1 fruit fly cellular context compared by ENCODE assay signal in the genomic region with DNA sequence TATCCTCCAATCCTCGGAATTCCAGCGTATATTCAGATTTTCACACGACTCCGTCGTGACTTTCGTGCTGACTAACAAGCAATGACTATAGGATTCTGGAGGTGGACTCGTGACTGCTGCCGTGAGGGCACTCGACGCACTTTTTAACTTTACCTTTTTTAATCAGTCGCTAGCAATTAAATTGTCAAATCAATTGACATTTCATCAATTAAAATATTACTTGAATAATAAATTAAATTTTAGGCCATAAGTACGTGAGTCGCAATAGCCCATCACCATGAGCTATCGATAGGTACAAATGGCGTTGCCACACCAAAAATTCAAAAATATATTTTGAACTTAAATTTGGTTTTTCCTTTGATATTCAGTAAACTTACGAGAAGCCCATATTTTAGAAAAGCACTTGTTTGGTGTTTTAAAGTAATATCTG.
A peak's percentile ranks its signal among the peaks of the same experiment; 100 is the strongest.
TF ChIP-seq lines count a peak whose summit lies in the region.

A gene (minus strand): TSS at position 87 of the 430 bp plus-strand sequence.

TF ChIP-seq in whole organism, embryonic, 481 proteins besides CTCF, POLR2A, EP300 and RAD21 (continued from another document and continues in another):
- TF ChIP-seq dati (GFP tag; IDR thresholded peaks at IDR 0.05; lab: Robert Waterston, UW) (peak; percentile 41; the same call in 1 of the 2 replicates), Hr51 (GFP tag; optimal IDR thresholded peaks at IDR 0.05; lab: Kevin White, UChicago) (peak; percentile 86 to 90), CG11247 (GFP tag; IDR thresholded peaks at IDR 0.05; lab: Robert Waterston, UW) (peak; percentile 87), CG16779 (GFP tag; IDR thresholded peaks at IDR 0.05; lab: Robert Waterston, UW) (peak; percentile 64), CG4424 (GFP tag; optimal IDR thresholded peaks at IDR 0.05; lab: Kevin White, UChicago) (peak; percentile 84), cwo (GFP tag; optimal IDR thresholded peaks at IDR 0.05; lab: Kevin White, UChicago) (peak; percentile 61), crp (GFP tag; optimal IDR thresholded peaks at IDR 0.05; lab: Kevin White, UChicago) (peak in 1 of 2 experiments; percentile 52), wek (GFP tag; optimal IDR thresholded peaks at IDR 0.05; lab: Kevin White, UChicago) (no peak), Spps (tag; optimal IDR thresholded peaks at IDR 0.05; lab: Kevin White, UChicago) (peak; percentile 72), h (optimal IDR thresholded peaks at IDR 0.05; lab: Kevin White, UChicago) (no peak), dan (GFP tag; IDR thresholded peaks at IDR 0.05; lab: Robert Waterston, UW) (peak; percentile 74), B-H2 (GFP tag; optimal IDR thresholded peaks at IDR 0.05; lab: Kevin White, UChicago) (peak; percentile 94), CG43689 (GFP tag; IDR thresholded peaks at IDR 0.05; lab: Robert Waterston, UW) (peak; percentile 90), CG16813 (GFP tag; IDR thresholded peaks at IDR 0.05; lab: Robert Waterston, UW; ENCODE audit: partially characterized antibody) (peak; percentile 99), CG15514 (GFP tag; optimal IDR thresholded peaks at IDR 0.05; lab: Kevin White, UChicago) (peak; percentile 78), Atf3 (GFP tag; optimal IDR thresholded peaks at IDR 0.05; lab: Kevin White, UChicago) (peak; percentile 92), CG17612 (GFP tag; IDR thresholded peaks at IDR 0.05; lab: Robert Waterston, UW) (peak; percentile 83), Sry-δ (GFP tag; optimal IDR thresholded peaks at IDR 0.05; lab: Kevin White, UChicago) (peak; percentile 95), CG33213 (GFP tag; optimal IDR thresholded peaks at IDR 0.05; lab: Kevin White, UChicago) (peak; percentile 87), da (GFP tag; optimal IDR thresholded peaks at IDR 0.05; lab: Kevin White, UChicago) (peak; percentile 58), Ets97D (GFP tag; optimal IDR thresholded peaks at IDR 0.05; lab: Kevin White, UChicago) (peak; percentile 77), unc-4 (GFP tag; IDR thresholded peaks at IDR 0.05; lab: Robert Waterston, UW; ENCODE audit: partially characterized antibody) (peak; percentile 99), pfk (GFP tag; optimal IDR thresholded peaks at IDR 0.05; lab: Kevin White, UChicago) (no peak), CG12104 (GFP tag; optimal IDR thresholded peaks at IDR 0.05; lab: Kevin White, UChicago) (peak; percentile 73), ind (GFP tag; optimal IDR thresholded peaks at IDR 0.05; lab: Kevin White, UChicago) (peak; percentile 90), ftz-f1 (GFP tag; optimal IDR thresholded peaks at IDR 0.05; lab: Kevin White, UChicago) (peak; percentile 59), CG10979 (tag; optimal IDR thresholded peaks at IDR 0.05; lab: Kevin White, UChicago) (peak; percentile 88), CG14441 (GFP tag; IDR thresholded peaks at IDR 0.05; lab: Robert Waterston, UW) (peak; percentile 88), CG6654 (GFP tag; optimal IDR thresholded peaks at IDR 0.05; lab: Kevin White, UChicago) (peak; percentile 37), lmd (GFP tag; IDR thresholded peaks at IDR 0.05; lab: Robert Waterston, UW) (peak; percentile 91), her (GFP tag; optimal IDR thresholded peaks at IDR 0.05; lab: Kevin White, UChicago) (peak; percentile 61), Hey (tag; optimal IDR thresholded peaks at IDR 0.05; lab: Kevin White, UChicago) (peak; percentile 65), D19A (tag; optimal IDR thresholded peaks at IDR 0.05; lab: Kevin White, UChicago) (peak; percentile 59), HHEX (GFP tag; optimal IDR thresholded peaks at IDR 0.05; lab: Kevin White, UChicago) (peak; percentile 67), CG9727 (GFP tag; optimal IDR thresholded peaks at IDR 0.05; lab: Kevin White, UChicago) (peak; percentile 81), scrt (GFP tag; optimal IDR thresholded peaks at IDR 0.05; lab: Kevin White, UChicago) (peak; percentile 57), tio (GFP tag; optimal IDR thresholded peaks at IDR 0.05; lab: Kevin White, UChicago) (peak; percentile 95), eve (GFP tag; optimal IDR thresholded peaks at IDR 0.05; lab: Kevin White, UChicago) (no peak), lbe (GFP tag; optimal IDR thresholded peaks at IDR 0.05; lab: Kevin White, UChicago) (peak; percentile 97), CG10267 (tag; optimal IDR thresholded peaks at IDR 0.05; lab: Kevin White, UChicago) (peak; percentile 86), Dp (GFP tag; optimal IDR thresholded peaks at IDR 0.05; lab: Kevin White, UChicago) (peak; percentile 83), CG4617 (GFP tag; optimal IDR thresholded peaks at IDR 0.05; lab: Kevin White, UChicago; ENCODE audit: borderline replicate concordance) (peak; percentile 97), bab2 (GFP tag; optimal IDR thresholded peaks at IDR 0.05; lab: Kevin White, UChicago) (peak; percentile 96), CG7271 (tag; optimal IDR thresholded peaks at IDR 0.05; lab: Kevin White, UChicago) (peak; percentile 63), pb (GFP tag; optimal IDR thresholded peaks at IDR 0.05; lab: Kevin White, UChicago) (peak; percentile 67), CG12155 (GFP tag; optimal IDR thresholded peaks at IDR 0.05; lab: Kevin White, UChicago) (peak; percentile 97), shn (GFP tag; optimal IDR thresholded peaks at IDR 0.05; lab: Kevin White, UChicago) (peak; percentile 91), wdn (GFP tag; IDR thresholded peaks at IDR 0.05; lab: Robert Waterston, UW) (peak; percentile 84), CG2129 (GFP tag; IDR thresholded peaks at IDR 0.05; lab: Robert Waterston, UW; ENCODE audit: partially characterized antibody) (peak; percentile 99), ssp (GFP tag; IDR thresholded peaks at IDR 0.05; lab: Robert Waterston, UW) (peak; percentile 83), Drgx (GFP tag; IDR thresholded peaks at IDR 0.05; lab: Robert Waterston, UW) (peak; percentile 74), CG7928 (GFP tag; optimal IDR thresholded peaks at IDR 0.05; lab: Kevin White, UChicago) (peak; percentile 44), Taf1 (GFP tag; IDR thresholded peaks at IDR 0.05; lab: Robert Waterston, UW) (peak; percentile 88), Meics (GFP tag; optimal IDR thresholded peaks at IDR 0.05; lab: Kevin White, UChicago) (peak; percentile 80), CG33557 (GFP tag; optimal IDR thresholded peaks at IDR 0.05; lab: Kevin White, UChicago) (peak; percentile 91), wor (GFP tag; IDR thresholded peaks at IDR 0.05; lab: Robert Waterston, UW) (peak; percentile 80), CG17568 (GFP tag; optimal IDR thresholded peaks at IDR 0.05; lab: Kevin White, UChicago) (peak; percentile 91), Nf-YC (tag; optimal IDR thresholded peaks at IDR 0.05; lab: Kevin White, UChicago) (peak; percentile 74), B-H1 (GFP tag; IDR thresholded peaks at IDR 0.05; lab: Robert Waterston, UW) (peak; percentile 80), CG1529 (GFP tag; optimal IDR thresholded peaks at IDR 0.05; lab: Kevin White, UChicago) (peak; percentile 90), Dad (GFP tag; optimal IDR thresholded peaks at IDR 0.05; lab: Kevin White, UChicago) (peak; percentile 76), pho (GFP tag; optimal IDR thresholded peaks at IDR 0.05; lab: Kevin White, UChicago) (peak; percentile 93), p53 (GFP tag; optimal IDR thresholded peaks at IDR 0.05; lab: Kevin White, UChicago) (peak; percentile 40), org-1 (GFP tag; optimal IDR thresholded peaks at IDR 0.05; lab: Kevin White, UChicago) (peak; percentile 87), CG18764 (GFP tag; optimal IDR thresholded peaks at IDR 0.05; lab: Kevin White, UChicago) (peak; percentile 78), Doc3 (GFP tag; IDR thresholded peaks at IDR 0.05; lab: Robert Waterston, UW; ENCODE audit: partially characterized antibody) (peak; percentile 100), CG10654 (GFP tag; optimal IDR thresholded peaks at IDR 0.05; lab: Kevin White, UChicago) (peak; percentile 91), Dref (GFP tag; IDR thresholded peaks at IDR 0.05; lab: Robert Waterston, UW) (peak; percentile 68), Scr (GFP tag; IDR thresholded peaks at IDR 0.05; lab: Robert Waterston, UW; ENCODE audit: partially characterized antibody) (peak; percentile 99), CG32772 (GFP tag; IDR thresholded peaks at IDR 0.05; lab: Robert Waterston, UW) (peak; percentile 88), Ssrp (tag; optimal IDR thresholded peaks at IDR 0.05; lab: Kevin White, UChicago) (peak; percentile 77), tll (GFP tag; optimal IDR thresholded peaks at IDR 0.05; lab: Kevin White, UChicago) (peak in 1 of 2 experiments; percentile 65), CG4360 (GFP tag; IDR thresholded peaks at IDR 0.05; lab: Robert Waterston, UW) (no peak; the same call in 1 of the 2 replicates), trh (GFP tag; optimal IDR thresholded peaks at IDR 0.05; lab: Kevin White, UChicago) (peak; percentile 76), CG2712 (tag; optimal IDR thresholded peaks at IDR 0.05; lab: Kevin White, UChicago) (peak; percentile 88), grau (tag; optimal IDR thresholded peaks at IDR 0.05; lab: Kevin White, UChicago) (peak; percentile 94), ash1 (GFP tag; optimal IDR thresholded peaks at IDR 0.05; lab: Kevin White, UChicago) (no peak), gcm2 (GFP tag; optimal IDR thresholded peaks at IDR 0.05; lab: Kevin White, UChicago) (peak; percentile 87), maf-S (GFP tag; optimal IDR thresholded peaks at IDR 0.05; lab: Kevin White, UChicago) (peak; percentile 92), CG16863 (GFP tag; optimal IDR thresholded peaks at IDR 0.05; lab: Kevin White, UChicago) (peak; percentile 84), Vsx1 (GFP tag; optimal IDR thresholded peaks at IDR 0.05; lab: Kevin White, UChicago) (peak; percentile 81), Pdp1 (GFP tag; optimal IDR thresholded peaks at IDR 0.05; lab: Kevin White, UChicago) (peak; percentile 81 to 96), NFAT (GFP tag; IDR thresholded peaks at IDR 0.05; lab: Robert Waterston, UW) (peak; percentile 92), fu2 (GFP tag; optimal IDR thresholded peaks at IDR 0.05; lab: Kevin White, UChicago) (peak; percentile 93), CG11723 (GFP tag; optimal IDR thresholded peaks at IDR 0.05; lab: Kevin White, UChicago) (peak; percentile 75), lilli (GFP tag; optimal IDR thresholded peaks at IDR 0.05; lab: Kevin White, UChicago) (peak; percentile 97), sim (GFP tag; IDR thresholded peaks at IDR 0.05; lab: Robert Waterston, UW) (peak; percentile 63; the same call in 1 of the 2 replicates), ase (GFP tag; IDR thresholded peaks at IDR 0.05; lab: Robert Waterston, UW) (peak; percentile 66; the same call in 2 of the 3 replicates), CG1233 (GFP tag; optimal IDR thresholded peaks at IDR 0.05; lab: Kevin White, UChicago) (peak; percentile 62), CG13894 (tag; optimal IDR thresholded peaks at IDR 0.05; lab: Kevin White, UChicago) (peak; percentile 85), CG17361 (GFP tag; IDR thresholded peaks at IDR 0.05; lab: Robert Waterston, UW) (peak; percentile 84), bcd (GFP tag; optimal IDR thresholded peaks at IDR 0.05; lab: Kevin White, UChicago) (peak; percentile 78), Ravus (GFP tag; IDR thresholded peaks at IDR 0.05; lab: Robert Waterston, UW) (peak; percentile 53), Mes4 (GFP tag; optimal IDR thresholded peaks at IDR 0.05; lab: Kevin White, UChicago) (peak; percentile 83), NfI (GFP tag; optimal IDR thresholded peaks at IDR 0.05; lab: Kevin White, UChicago) (peak; percentile 96), MTF-1 (GFP tag; optimal IDR thresholded peaks at IDR 0.05; lab: Kevin White, UChicago; ENCODE audit: borderline replicate concordance) (no peak), NC2β (GFP tag; optimal IDR thresholded peaks at IDR 0.05; lab: Kevin White, UChicago) (peak; percentile 96), E2f1 (GFP tag; IDR thresholded peaks at IDR 0.05; lab: Robert Waterston, UW) (peak; percentile 82), CG2116 (GFP tag; optimal IDR thresholded peaks at IDR 0.05; lab: Kevin White, UChicago) (peak; percentile 81), stc (GFP tag; IDR thresholded peaks at IDR 0.05; lab: Robert Waterston, UW) (peak; percentile 78), CG2202 (tag; optimal IDR thresholded peaks at IDR 0.05; lab: Kevin White, UChicago) (peak; percentile 91), CG6689 (GFP tag; IDR thresholded peaks at IDR 0.05; lab: Robert Waterston, UW) (peak; percentile 90), sens (GFP tag; lab: Kevin White, UChicago) (peak; percentile 97), ab (GFP tag; optimal IDR thresholded peaks at IDR 0.05; lab: Kevin White, UChicago) (peak; percentile 80), Oaz (GFP tag; IDR thresholded peaks at IDR 0.05; lab: Robert Waterston, UW) (peak; percentile 81), pros (GFP tag; optimal IDR thresholded peaks at IDR 0.05; lab: Kevin White, UChicago) (no peak), z (GFP tag; IDR thresholded peaks at IDR 0.05; lab: Robert Waterston, UW) (no peak), vfl (GFP tag; optimal IDR thresholded peaks at IDR 0.05; lab: Kevin White, UChicago) (peak; percentile 98), klu (GFP tag; IDR thresholded peaks at IDR 0.05; lab: Robert Waterston, UW) (peak; percentile 85), CG12744 (GFP tag; optimal IDR thresholded peaks at IDR 0.05; lab: Kevin White, UChicago) (peak; percentile 87), hb (GFP tag; IDR thresholded peaks at IDR 0.05; lab: Robert Waterston, UW; ENCODE audit: partially characterized antibody) (peak; percentile 99), D19B (GFP tag; optimal IDR thresholded peaks at IDR 0.05; lab: Kevin White, UChicago) (peak; percentile 44), CG5180 (GFP tag; optimal IDR thresholded peaks at IDR 0.05; lab: Kevin White, UChicago) (peak; percentile 43), CG7357 (GFP tag; IDR thresholded peaks at IDR 0.05; lab: Robert Waterston, UW) (peak; percentile 81), ttk (GFP tag; IDR thresholded peaks at IDR 0.05; lab: Robert Waterston, UW) (peak; percentile 86), bbx (GFP tag; IDR thresholded peaks at IDR 0.05; lab: Robert Waterston, UW; ENCODE audit: partially characterized antibody) (peak; percentile 97), zf30C (GFP tag; optimal IDR thresholded peaks at IDR 0.05; lab: Kevin White, UChicago) (no peak), Fer1 (GFP tag; optimal IDR thresholded peaks at IDR 0.05; lab: Kevin White, UChicago) (peak; percentile 79), CG14667 (GFP tag; IDR thresholded peaks at IDR 0.05; lab: Robert Waterston, UW) (peak; percentile 80), ATbp (GFP tag; optimal IDR thresholded peaks at IDR 0.05; lab: Kevin White, UChicago) (peak; percentile 88), CG10366 (GFP tag; IDR thresholded peaks at IDR 0.05; lab: Robert Waterston, UW) (peak; percentile 89), crol (GFP tag; IDR thresholded peaks at IDR 0.05; lab: Robert Waterston, UW) (peak; percentile 43), CG3995 (GFP tag; optimal IDR thresholded peaks at IDR 0.05; lab: Kevin White, UChicago) (peak; percentile 67), CG30403 (GFP tag; optimal IDR thresholded peaks at IDR 0.05; lab: Kevin White, UChicago) (peak; percentile 97), CG12391 (tag; optimal IDR thresholded peaks at IDR 0.05; lab: Kevin White, UChicago) (peak; percentile 98)
